Fruit fly (Drosophila melanogaster): ENCODE measurements around the gene hng3.
A peak's percentile ranks its signal among the peaks of the same experiment; 100 is the strongest.

The hng3 gene

DNA sequence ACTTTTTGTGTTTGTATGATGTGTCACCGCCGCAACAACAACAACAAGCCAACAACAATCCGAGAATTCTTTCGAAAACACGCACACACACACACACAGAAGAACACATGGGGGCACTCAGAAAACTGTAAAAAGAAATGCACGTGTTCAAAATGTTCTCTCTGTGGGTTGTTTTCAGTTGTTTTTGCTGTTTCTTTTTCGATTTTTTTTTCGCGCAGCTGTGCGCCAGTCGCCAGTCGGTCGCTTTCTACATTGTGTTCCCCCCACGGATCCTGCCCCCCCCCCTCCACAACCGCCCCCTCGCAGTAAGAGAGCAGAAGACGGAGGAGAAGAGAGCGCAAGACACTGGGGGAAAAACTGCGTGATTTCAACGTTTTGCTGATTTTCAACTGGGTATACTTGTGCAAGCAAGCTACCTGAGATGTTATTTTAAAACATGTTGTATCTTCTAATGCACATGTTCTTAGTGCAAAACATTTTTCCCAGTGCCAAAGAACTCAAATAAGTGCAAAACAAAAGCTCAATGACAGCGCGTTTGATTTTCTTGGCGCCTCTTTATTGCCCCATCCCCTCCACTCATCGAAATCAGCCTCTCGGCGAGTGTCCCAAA lies 3.7 kb downstream of the hng3 start (continued):
- no peak for TF ChIP-seq CG10321 (GFP tag; IDR thresholded peaks at IDR 0.05)
- no peak for TF ChIP-seq CG42726 (GFP tag; IDR thresholded peaks at IDR 0.05; ENCODE audit: partially characterized antibody)
- peak; percentile 34; the same call in 1 of the 2 replicates for TF ChIP-seq CG32767 (GFP tag; IDR thresholded peaks at IDR 0.05)
- no peak for TF ChIP-seq CG11723 (GFP tag; optimal IDR thresholded peaks at IDR 0.05)
- TF ChIP-seq sisA (GFP tag; IDR thresholded peaks at IDR 0.05): 0 out of 2 replicates have a peak, but pooled peaks have one; percentile 10
- no peak for TF ChIP-seq CG6254 (GFP tag; optimal IDR thresholded peaks at IDR 0.05)
- TF ChIP-seq p53 (GFP tag; optimal IDR thresholded peaks at IDR 0.05): no peak
- TF ChIP-seq HLH54F (GFP tag; optimal IDR thresholded peaks at IDR 0.05): no peak
- TF ChIP-seq CG14050 (GFP tag; IDR thresholded peaks at IDR 0.05): no peak
- no peak for TF ChIP-seq run (tag; optimal IDR thresholded peaks at IDR 0.05)
- TF ChIP-seq CG12942 (GFP tag; optimal IDR thresholded peaks at IDR 0.05): no peak
- no peak for TF ChIP-seq YL-1 (GFP tag; optimal IDR thresholded peaks at IDR 0.05)
- TF ChIP-seq Hsf (GFP tag; optimal IDR thresholded peaks at IDR 0.05): no peak
- no peak for TF ChIP-seq CG31441 (GFP tag; IDR thresholded peaks at IDR 0.05)
- no peak for TF ChIP-seq Ravus (GFP tag; IDR thresholded peaks at IDR 0.05)
- TF ChIP-seq Lpt (GFP tag; optimal IDR thresholded peaks at IDR 0.05): no peak
- TF ChIP-seq Oli (tag; optimal IDR thresholded peaks at IDR 0.05): no peak
- no peak for TF ChIP-seq CG13894 (tag; optimal IDR thresholded peaks at IDR 0.05)
- no peak for TF ChIP-seq h (optimal IDR thresholded peaks at IDR 0.05)
- no peak for TF ChIP-seq CG2202 (tag; optimal IDR thresholded peaks at IDR 0.05)
- peak; percentile 17 for TF ChIP-seq zfh2 (GFP tag; optimal IDR thresholded peaks at IDR 0.05)
- no peak for TF ChIP-seq CG13123 (GFP tag; optimal IDR thresholded peaks at IDR 0.05)
- no peak for TF ChIP-seq en (GFP tag; optimal IDR thresholded peaks at IDR 0.05)
- TF ChIP-seq CG2120 (GFP tag; optimal IDR thresholded peaks at IDR 0.05): peak; percentile 39
- TF ChIP-seq vnd (GFP tag; IDR thresholded peaks at IDR 0.05; ENCODE audit: partially characterized antibody): no peak
- TF ChIP-seq CG8478 (optimal IDR thresholded peaks at IDR 0.05): no peak
- TF ChIP-seq abd-A (tag; optimal IDR thresholded peaks at IDR 0.05): no peak
- TF ChIP-seq tap (tag; optimal IDR thresholded peaks at IDR 0.05): peak; percentile 17
- TF ChIP-seq Mrtf (GFP tag; IDR thresholded peaks at IDR 0.05): 0 out of 3 replicates have a peak, but pooled peaks have one; percentile 62
- no peak for TF ChIP-seq ems (GFP tag; optimal IDR thresholded peaks at IDR 0.05)
- no peak for TF ChIP-seq mld (GFP tag; IDR thresholded peaks at IDR 0.05; ENCODE audit: partially characterized antibody)
- peak; percentile 18 for TF ChIP-seq caup (GFP tag; optimal IDR thresholded peaks at IDR 0.05; ENCODE audit: severe bottlenecking)
- TF ChIP-seq Awh (GFP tag; IDR thresholded peaks at IDR 0.05): no peak
- no peak for TF ChIP-seq Gsc (GFP tag; IDR thresholded peaks at IDR 0.05)
- TF ChIP-seq ara (GFP tag; IDR thresholded peaks at IDR 0.05): no peak
- no peak for TF ChIP-seq CG7928 (GFP tag; optimal IDR thresholded peaks at IDR 0.05)
- no peak for TF ChIP-seq Hr78 (GFP tag; optimal IDR thresholded peaks at IDR 0.05)
- TF ChIP-seq Hr3 (GFP tag; optimal IDR thresholded peaks at IDR 0.05): no peak
- TF ChIP-seq Vsx1 (GFP tag; optimal IDR thresholded peaks at IDR 0.05): no peak
- no peak for TF ChIP-seq Dad (GFP tag; optimal IDR thresholded peaks at IDR 0.05)
- peak; percentile 46; the same call in 1 of the 3 replicates for TF ChIP-seq sr (GFP tag; IDR thresholded peaks at IDR 0.05)
- no peak for TF ChIP-seq CG34376 (GFP tag; optimal IDR thresholded peaks at IDR 0.05)
- no peak for TF ChIP-seq CG2712 (tag; optimal IDR thresholded peaks at IDR 0.05)
- no peak for TF ChIP-seq HLH4C (GFP tag; IDR thresholded peaks at IDR 0.05; ENCODE audit: partially characterized antibody)
- no peak for TF ChIP-seq Hand (GFP tag; optimal IDR thresholded peaks at IDR 0.05)
- no peak for TF ChIP-seq Poxn (GFP tag; IDR thresholded peaks at IDR 0.05)
- TF ChIP-seq tll (GFP tag; optimal IDR thresholded peaks at IDR 0.05): no peak
- TF ChIP-seq CG1529 (GFP tag; optimal IDR thresholded peaks at IDR 0.05): no peak
- TF ChIP-seq CG2875 (GFP tag; optimal IDR thresholded peaks at IDR 0.05): no peak
- TF ChIP-seq ATbp (GFP tag; optimal IDR thresholded peaks at IDR 0.05): no peak
- no peak for TF ChIP-seq psq (GFP tag; optimal IDR thresholded peaks at IDR 0.05)

Measured in whole organism, embryonic.